Fruit fly (Drosophila melanogaster) whole organism, adult: ENCODE data around the gene CG43813.

Experiments used
- CG11617 ChIP-seq: fragments of 200-800 bp; sonication (Bioruptor generic); optimal IDR thresholded peaks from 2 replicates; lab custom pipeline; 2017; ENCODE audit warnings: mild to moderate bottlenecking, missing biosample characterization, missing genetic modification reagents, missing genetic modification characterization
- CG14711 ChIP-seq: fragments of 200-800 bp; sonication (Bioruptor generic); optimal IDR thresholded peaks from 2 replicates; lab custom pipeline; 2018; ENCODE audit warnings: missing biosample characterization, mild to moderate bottlenecking, missing genetic modification characterization, moderate library complexity
- CG1620 ChIP-seq: fragments of 200-800 bp; sonication (Bioruptor generic); optimal IDR thresholded peaks from 2 replicates; lab custom pipeline; 2016; ENCODE audit warnings: missing biosample characterization, missing genetic modification characterization
- CG33017 ChIP-seq: fragments of 200-800 bp; sonication (Bioruptor generic); optimal IDR thresholded peaks from 2 replicates; lab custom pipeline; 2018; ENCODE audit warnings: missing biosample characterization, mild to moderate bottlenecking, missing genetic modification characterization, moderate library complexity
- CG7045 ChIP-seq: fragments of 200-800 bp; sonication (Bioruptor generic); optimal IDR thresholded peaks from 2 replicates; lab custom pipeline; 2017; ENCODE audit warnings: missing biosample characterization, mild to moderate bottlenecking, missing genetic modification characterization
- Hr96 ChIP-seq: fragments of 200-800 bp; sonication (Bioruptor generic); optimal IDR thresholded peaks from 2 replicates; lab custom pipeline; 2016; ENCODE audit warnings: missing biosample characterization, missing genetic modification characterization
- kay ChIP-seq: fragments of 200-800 bp; sonication (Bioruptor generic); peaks from one replicate; lab custom pipeline; 2016; ENCODE audit warnings: missing biosample characterization, missing genetic modification characterization, borderline replicate concordance
- pad ChIP-seq: fragments of 200-800 bp; sonication (Bioruptor generic); optimal IDR thresholded peaks from 3 replicates; lab custom pipeline; 2017; ENCODE audit warnings: missing biosample characterization, missing genetic modification characterization, mild to moderate bottlenecking, moderate library complexity, missing genetic modification reagents
- tj ChIP-seq: fragments of 200-800 bp; sonication (Bioruptor generic); optimal IDR thresholded peaks from 3 replicates; lab custom pipeline; 2017; ENCODE audit warnings: missing biosample characterization, mild to moderate bottlenecking, missing genetic modification characterization, moderate library complexity

DNA sequence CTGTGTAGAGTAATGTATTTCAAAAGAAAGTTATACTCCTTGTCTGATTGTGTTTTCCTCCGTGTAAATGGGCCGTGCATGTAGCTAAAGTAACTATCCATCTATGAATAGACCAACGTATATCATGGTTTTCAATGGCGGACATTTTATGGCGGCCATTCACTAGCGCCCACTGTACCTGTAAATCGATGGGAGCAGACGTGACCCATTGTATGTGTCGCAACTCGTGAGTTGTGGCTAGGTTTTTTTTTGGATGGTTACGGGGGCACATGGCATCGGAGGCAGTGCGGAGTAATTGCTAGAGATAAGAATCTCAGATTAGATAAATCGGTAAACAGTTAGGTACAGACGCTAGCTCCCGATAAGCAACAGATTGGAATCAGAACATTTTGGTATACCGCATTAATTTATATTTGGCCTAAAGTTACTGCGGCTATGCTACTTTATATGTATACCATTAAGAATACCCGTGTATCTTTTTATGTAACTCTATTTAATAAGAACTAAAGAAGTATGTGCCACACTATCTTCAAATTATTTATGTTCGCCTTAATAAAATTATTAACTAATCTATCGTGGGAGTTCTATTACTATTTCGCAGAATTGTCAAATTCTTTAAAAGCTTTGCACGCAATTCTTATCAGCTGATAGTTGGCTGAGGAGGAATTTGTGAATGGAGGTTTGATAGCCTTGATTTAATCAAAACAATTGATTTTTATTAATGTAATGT is 2.3 kb upstream of the CG43813 start:
- TF ChIP-seq CG1620 (GFP tag; lab: Kevin White, UChicago) (no peak), CG11617 (GFP tag; lab: Kevin White, UChicago) (no peak), Hr96 (GFP tag; lab: Kevin White, UChicago) (no peak), pad (no peak), CG7045 (GFP tag; lab: Kevin White, UChicago) (no peak), tj (no peak), CG33017 (tag; lab: Kevin White, UChicago) (no peak), CG14711 (tag; lab: Kevin White, UChicago) (no peak), kay (GFP tag; lab: Kevin White, UChicago) (no peak)
